Worm (Caenorhabditis elegans): ENCODE data around the gene str-264.

ce11 chrV:15459088-15459487, 33.3 kb downstream of the str-264 start, which contains the start of gene str-71:
- TF ChIP-seq egl-27 (tag; optimal IDR thresholded peaks at IDR 0.05): no peak
- no peak for TF ChIP-seq pha-4 (tag; optimal IDR thresholded peaks at IDR 0.05)
- no peak for TF ChIP-seq nhr-11 (tag; optimal IDR thresholded peaks at IDR 0.05)
- TF ChIP-seq snpc-4 (tag; optimal IDR thresholded peaks at IDR 0.05): no peak
- no peak for TF ChIP-seq nfya-1 (tag; optimal IDR thresholded peaks at IDR 0.05; ENCODE audit: insufficient read depth)
- TF ChIP-seq nhr-76 (tag; optimal IDR thresholded peaks at IDR 0.05): no peak
- no peak for TF ChIP-seq daf-12 (tag; optimal IDR thresholded peaks at IDR 0.05)
- no peak for TF ChIP-seq lin-39 (tag; optimal IDR thresholded peaks at IDR 0.05)
- TF ChIP-seq ama-1 (optimal IDR thresholded peaks at IDR 0.05): no peak
- TF ChIP-seq R02D3.7 (tag; optimal IDR thresholded peaks at IDR 0.05): no peak

Data from whole organism, L3 larva.